Fruit fly (Drosophila melanogaster): ENCODE measurements around the gene DhpD.

DNA sequence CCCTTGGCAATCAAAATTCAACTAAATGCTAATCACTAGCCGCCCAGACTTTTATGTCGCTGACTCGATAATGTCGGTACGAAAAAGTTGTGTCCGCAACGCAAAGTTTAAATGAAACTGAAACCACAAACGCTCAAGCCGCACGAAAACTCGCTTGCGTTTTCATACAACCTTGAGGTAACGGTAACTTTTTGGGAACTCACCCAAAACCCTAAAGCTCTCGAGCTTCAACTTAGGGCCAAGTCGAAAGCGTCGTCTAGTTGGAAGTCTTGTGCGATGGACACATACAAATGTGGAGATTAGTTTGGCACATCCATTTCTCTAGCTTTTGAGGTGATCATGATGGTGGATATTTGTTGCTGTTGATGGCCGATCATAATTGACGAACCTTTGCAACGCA lies 20.9 kb upstream of the DhpD start:
- TF ChIP-seq pan (optimal IDR thresholded peaks at IDR 0.05) (no peak), usp (GFP tag; optimal IDR thresholded peaks at IDR 0.05) (no peak), CG8478 (optimal IDR thresholded peaks at IDR 0.05) (no peak), EcR (GFP tag; optimal IDR thresholded peaks at IDR 0.05) (no peak), Dll (optimal IDR thresholded peaks at IDR 0.05) (no peak)
